Fruit fly (Drosophila melanogaster): ENCODE data around the gene CG10553.

- TF ChIP-seq brk (GFP tag; optimal IDR thresholded peaks at IDR 0.05) (no peak), Dfd (GFP tag; optimal IDR thresholded peaks at IDR 0.05) (no peak), lola (GFP tag; optimal IDR thresholded peaks at IDR 0.05) (no peak), Hr83 (GFP tag; optimal IDR thresholded peaks at IDR 0.05; ENCODE audit: poor library complexity, severe bottlenecking) (no peak), psq (GFP tag; optimal IDR thresholded peaks at IDR 0.05) (no peak), Myc (optimal IDR thresholded peaks at IDR 0.05) (no peak), usp (GFP tag; optimal IDR thresholded peaks at IDR 0.05) (no peak), CG9705 (GFP tag; optimal IDR thresholded peaks at IDR 0.05) (no peak), Vsx2 (GFP tag; optimal IDR thresholded peaks at IDR 0.05; ENCODE audit: partially characterized antibody) (no peak), Mio (GFP tag; optimal IDR thresholded peaks at IDR 0.05) (no peak), Rel (GFP tag; optimal IDR thresholded peaks at IDR 0.05) (no peak), Rel (tag; optimal IDR thresholded peaks at IDR 0.05) (no peak), Hr78 (GFP tag; optimal IDR thresholded peaks at IDR 0.05) (no peak)
Measured at dm6 chr3R:25318011-25318410, at the start of gene CG10553.

Measured in whole organism, wandering third instar larva.